Worm (Caenorhabditis elegans): ENCODE measurements around the gene ZK899.5.

- no peak for TF ChIP-seq him-1 (tag; optimal IDR thresholded peaks at IDR 0.05)
- TF ChIP-seq dao-5 (tag; optimal IDR thresholded peaks at IDR 0.05) = no peak
These were observed 8.1 kb downstream of the ZK899.5 start, which contains the start of gene ZK899.3 for ce11 chrX:9452483-9453198.
